Worm (Caenorhabditis elegans) whole organism, L1 larva: ENCODE data around the gene hrg-4.

Experiments
- C04F5.9 ChIP-seq: sonication (generic microtip); optimal IDR thresholded peaks from 2 replicates; lab custom pipeline; 2016; ENCODE audit warnings: missing genetic modification characterization, missing compliant biosample characterization
- C16A3.4 ChIP-seq: fragments of 150-350 bp; optimal IDR thresholded peaks from 2 replicates; lab custom pipeline; 2014; ENCODE audit warnings: missing biosample characterization, missing genetic modification characterization
- F16B12.6 ChIP-seq: fragments of 150-350 bp; optimal IDR thresholded peaks from 2 replicates; lab custom pipeline; 2014; ENCODE audit warnings: missing biosample characterization, missing genetic modification characterization
- aha-1 ChIP-seq: fragments of 150-350 bp; optimal IDR thresholded peaks from 2 replicates; lab custom pipeline; 2014; ENCODE audit warnings: missing biosample characterization, missing genetic modification characterization
- ama-1 ChIP-seq: fragments of 150-350 bp; optimal IDR thresholded peaks from 2 replicates; lab custom pipeline; 2014
- blmp-1 ChIP-seq: fragments of 150-350 bp; optimal IDR thresholded peaks from 2 replicates; lab custom pipeline; 2014; ENCODE audit warnings: missing biosample characterization, missing genetic modification characterization
- ceh-8 ChIP-seq: fragments of 200-800 bp; sonication (Bioruptor generic); optimal IDR thresholded peaks from 2 replicates; lab custom pipeline; 2018; ENCODE audit warnings: mild to moderate bottlenecking, missing genetic modification characterization, moderate library complexity, missing compliant biosample characterization
- ceh-88 ChIP-seq: fragments of 200-800 bp; sonication (Bioruptor generic); IDR thresholded peaks from 2 replicates; pipeline ENCODE4 v1.3.6; 2022; ENCODE audit warnings: missing genetic modification characterization, missing compliant biosample characterization
- ces-1 ChIP-seq: fragments of 150-350 bp; optimal IDR thresholded peaks from 2 replicates; lab custom pipeline; 2014; ENCODE audit warnings: missing biosample characterization, missing genetic modification reagents, missing genetic modification characterization
- dpl-1 ChIP-seq, 3 experiments: fragments of 150-350 bp in 2 of 3; sonication (generic microtip) in 1 of 3; optimal IDR thresholded peaks; 2 replicates each; lab custom pipeline; 2014 to 2017; ENCODE audit warnings: missing biosample characterization in 3 of 3, missing genetic modification characterization in 3 of 3, missing genetic modification reagents in 3 of 3
- efl-3 ChIP-seq: fragments of 200-800 bp; sonication (Bioruptor generic); optimal IDR thresholded peaks from 2 replicates; lab custom pipeline; 2018; ENCODE audit warnings: mild to moderate bottlenecking, missing genetic modification characterization, missing compliant biosample characterization
- egl-13 ChIP-seq: sonication (generic microtip); optimal IDR thresholded peaks from 2 replicates; lab custom pipeline; 2016; ENCODE audit warnings: missing genotype, missing genetic modification reagents, missing genetic modification characterization, missing compliant biosample characterization
- egl-27 ChIP-seq, 2 experiments: fragments of 150-350 bp in 1 of 2; sonication (generic microtip); optimal IDR thresholded peaks; 3 replicates each; lab custom pipeline; 2017 to 2018; ENCODE audit warnings: missing biosample characterization in 2 of 2, missing genetic modification characterization in 2 of 2, missing genetic modification reagents in 2 of 2
- ets-5 ChIP-seq: fragments of 200-800 bp; sonication (Bioruptor generic); IDR thresholded peaks from 2 replicates; pipeline ENCODE4 v1.3.6; 2022; ENCODE audit warnings: missing genetic modification characterization, missing compliant biosample characterization
- fkh-10 ChIP-seq: sonication (generic microtip); optimal IDR thresholded peaks from 2 replicates; lab custom pipeline; 2017; ENCODE audit warnings: missing biosample characterization, missing genetic modification reagents, missing genetic modification characterization
- fkh-4 ChIP-seq: sonication (generic microtip); optimal IDR thresholded peaks from 2 replicates; lab custom pipeline; 2016; ENCODE audit warnings: missing compliant biosample characterization, missing genetic modification characterization, borderline replicate concordance
- hpl-2 ChIP-seq: fragments of 150-350 bp; optimal IDR thresholded peaks from 2 replicates; lab custom pipeline; 2014; ENCODE audit warnings: missing biosample characterization, missing genetic modification reagents, missing genetic modification characterization
- lin-14 ChIP-seq: fragments of 200-800 bp; sonication (Bioruptor generic); optimal IDR thresholded peaks from 2 replicates; lab custom pipeline; 2018; ENCODE audit warnings: mild to moderate bottlenecking, missing genetic modification characterization, moderate library complexity, missing compliant biosample characterization
- lin-35 ChIP-seq, 2 experiments: fragments of 150-350 bp; optimal IDR thresholded peaks; 2 replicates each; lab custom pipeline; 2014; ENCODE audit warnings: missing biosample characterization in 2 of 2, missing genetic modification characterization in 2 of 2, missing genetic modification reagents in 2 of 2
- lin-39 ChIP-seq: fragments of 150-350 bp; optimal IDR thresholded peaks from 2 replicates; lab custom pipeline; 2014; ENCODE audit warnings: missing biosample characterization, missing genetic modification reagents, missing genetic modification characterization
- lsy-2 ChIP-seq, 2 experiments: fragments of 150-350 bp; optimal IDR thresholded peaks; 2 replicates each; lab custom pipeline; 2014; ENCODE audit warnings: missing biosample characterization in 2 of 2, missing genetic modification characterization in 2 of 2
- mab-9 ChIP-seq: fragments of 200-800 bp; sonication (Bioruptor generic); IDR thresholded peaks from 2 replicates; pipeline ENCODE4 v1.3.6; 2022; ENCODE audit warnings: missing genetic modification reagents, missing genetic modification characterization, missing compliant biosample characterization
- mep-1 ChIP-seq: fragments of 150-350 bp; optimal IDR thresholded peaks from 2 replicates; lab custom pipeline; 2014; ENCODE audit warnings: missing biosample characterization, missing genetic modification characterization
- nhr-12 ChIP-seq: sonication (generic microtip); optimal IDR thresholded peaks from 2 replicates; lab custom pipeline; 2017; ENCODE audit warnings: missing biosample characterization, missing genetic modification characterization
- nhr-20 ChIP-seq: sonication (generic microtip); optimal IDR thresholded peaks from 2 replicates; lab custom pipeline; 2016; ENCODE audit warnings: mild to moderate bottlenecking, missing genetic modification characterization, missing compliant biosample characterization
- nhr-28 ChIP-seq: fragments of 150-350 bp; optimal IDR thresholded peaks from 2 replicates; lab custom pipeline; 2014; ENCODE audit warnings: missing biosample characterization, missing genetic modification characterization
- nhr-47 ChIP-seq: sonication (generic microtip); optimal IDR thresholded peaks from 2 replicates; lab custom pipeline; 2016; ENCODE audit warnings: mild to moderate bottlenecking, missing genetic modification characterization, moderate library complexity, missing compliant biosample characterization
- nhr-71 ChIP-seq: sonication (generic microtip); optimal IDR thresholded peaks from 2 replicates; lab custom pipeline; 2016; ENCODE audit warnings: mild to moderate bottlenecking, missing genetic modification characterization, moderate library complexity, missing compliant biosample characterization
- nhr-76 ChIP-seq: sonication (generic microtip); optimal IDR thresholded peaks from 2 replicates; lab custom pipeline; 2017; ENCODE audit warnings: missing biosample characterization, missing genetic modification characterization
- nhr-84 ChIP-seq: sonication (generic microtip); optimal IDR thresholded peaks from 2 replicates; lab custom pipeline; 2017; ENCODE audit warnings: missing biosample characterization, missing genetic modification characterization
- nhr-90 ChIP-seq: sonication (generic microtip); optimal IDR thresholded peaks from 2 replicates; lab custom pipeline; 2016; ENCODE audit warnings: mild to moderate bottlenecking, missing genetic modification characterization, missing compliant biosample characterization; ENCODE audit not compliant: poor library complexity
- pax-3 ChIP-seq: fragments of 200-800 bp; sonication (Bioruptor generic); optimal IDR thresholded peaks from 2 replicates; lab custom pipeline; 2018; ENCODE audit warnings: mild to moderate bottlenecking, missing genetic modification characterization, moderate library complexity, missing compliant biosample characterization
- pqm-1 ChIP-seq: sonication (generic microtip); optimal IDR thresholded peaks from 3 replicates; lab custom pipeline; 2017; ENCODE audit warnings: missing biosample characterization, missing genetic modification characterization
- rnt-1 ChIP-seq: sonication (generic microtip); optimal IDR thresholded peaks from 2 replicates; lab custom pipeline; 2016; ENCODE audit warnings: mild to moderate bottlenecking, missing genetic modification characterization, moderate library complexity, missing compliant biosample characterization
- skn-1 ChIP-seq: fragments of 150-350 bp; optimal IDR thresholded peaks from 2 replicates; lab custom pipeline; 2014; ENCODE audit warnings: missing biosample characterization, missing genetic modification characterization
- snpc-4 ChIP-seq: fragments of 150-350 bp; optimal IDR thresholded peaks from 2 replicates; lab custom pipeline; 2014; ENCODE audit warnings: missing biosample characterization, missing genetic modification characterization
- snu-23 ChIP-seq: sonication (generic microtip); optimal IDR thresholded peaks from 2 replicates; lab custom pipeline; 2016; ENCODE audit warnings: missing genetic modification characterization, missing compliant biosample characterization
- sox-4 ChIP-seq: sonication (generic microtip); optimal IDR thresholded peaks from 2 replicates; lab custom pipeline; 2016; ENCODE audit warnings: missing genetic modification characterization, missing compliant biosample characterization
- sptf-1 ChIP-seq: fragments of 150-350 bp; optimal IDR thresholded peaks from 2 replicates; lab custom pipeline; 2014; ENCODE audit warnings: missing biosample characterization, missing genetic modification characterization
- sup-37 ChIP-seq: fragments of 200-800 bp; sonication (Bioruptor generic); optimal IDR thresholded peaks from 2 replicates; lab custom pipeline; 2018; ENCODE audit warnings: mild to moderate bottlenecking, missing genetic modification characterization, missing compliant biosample characterization
- tbx-2 ChIP-seq: sonication (generic microtip); optimal IDR thresholded peaks from 2 replicates; lab custom pipeline; 2016; ENCODE audit warnings: missing genetic modification characterization, missing compliant biosample characterization
- unc-130 ChIP-seq: fragments of 150-350 bp; optimal IDR thresholded peaks from 2 replicates; lab custom pipeline; 2017; ENCODE audit warnings: missing biosample characterization, missing genetic modification characterization, inconsistent platforms
- unc-62 ChIP-seq: fragments of 150-350 bp; optimal IDR thresholded peaks from 2 replicates; lab custom pipeline; 2014; ENCODE audit warnings: missing biosample characterization, missing genetic modification reagents, missing genetic modification characterization
- unc-98 ChIP-seq: fragments of 200-800 bp; sonication (Bioruptor generic); IDR thresholded peaks from 2 replicates; pipeline ENCODE4 v1.3.6; 2022; ENCODE audit warnings: missing genetic modification characterization, missing compliant biosample characterization
- vab-15 ChIP-seq: sonication (generic microtip); optimal IDR thresholded peaks from 2 replicates; lab custom pipeline; 2017; ENCODE audit warnings: missing genotype, mild to moderate bottlenecking, missing genetic modification characterization, missing compliant biosample characterization
- xbp-1 ChIP-seq: sonication (generic microtip); optimal IDR thresholded peaks from 2 replicates; lab custom pipeline; 2016; ENCODE audit warnings: missing genetic modification characterization, missing compliant biosample characterization
- zip-4 ChIP-seq: fragments of 200-800 bp; sonication (Bioruptor generic); optimal IDR thresholded peaks from 2 replicates; lab custom pipeline; 2018; ENCODE audit warnings: mild to moderate bottlenecking, missing genetic modification characterization, moderate library complexity, missing compliant biosample characterization
- ztf-4 ChIP-seq: fragments of 150-350 bp; optimal IDR thresholded peaks from 2 replicates; lab custom pipeline; 2014; ENCODE audit warnings: missing biosample characterization, missing genetic modification characterization

hrg-4 gene

ce11 chrIV:11021512-11022268, 9.1 kb downstream of the hrg-4 start, which contains the start of gene mogs-1 (continued):
- TF ChIP-seq snu-23 (GFP tag; lab: Kevin White, UChicago) (peak; percentile 38), ets-5 (GFP tag; lab: Robert Waterston, UW) (no peak), zip-4 (GFP tag; lab: Kevin White, UChicago) (no peak), lin-35 (GFP tag; optimal IDR thresholded peaks at IDR 0.05; lab: Kevin White, UChicago) (peak in 1 of 2 experiments; percentile 39), F16B12.6 (tag; lab: Kevin White, UChicago) (no peak), sptf-1 (tag; lab: Kevin White, UChicago) (no peak), nhr-76 (tag; lab: Kevin White, UChicago) (no peak), ama-1 (lab: Kevin White, UChicago) (no peak), nhr-84 (tag; lab: Kevin White, UChicago) (no peak), fkh-4 (tag; lab: Kevin White, UChicago) (no peak), ztf-4 (peak; percentile 60), nhr-71 (tag; lab: Kevin White, UChicago) (peak; percentile 51), lin-14 (peak; percentile 65), pqm-1 (tag; lab: Kevin White, UChicago) (no peak), ceh-88 (GFP tag; lab: Robert Waterston, UW) (no peak), ceh-8 (GFP tag; lab: Kevin White, UChicago) (no peak), rnt-1 (tag; lab: Kevin White, UChicago) (no peak), unc-130 (tag; lab: Kevin White, UChicago) (peak; percentile 1), ces-1 (GFP tag; lab: Kevin White, UChicago) (no peak), unc-62 (GFP tag; lab: Kevin White, UChicago) (no peak), dpl-1 (GFP tag; optimal IDR thresholded peaks at IDR 0.05; lab: Kevin White, UChicago) (no peak), tbx-2 (tag; lab: Kevin White, UChicago) (peak; percentile 11), aha-1 (tag; lab: Kevin White, UChicago) (no peak), xbp-1 (tag; lab: Kevin White, UChicago) (no peak), efl-3 (GFP tag; lab: Kevin White, UChicago) (no peak), mab-9 (no peak), C04F5.9 (tag; lab: Kevin White, UChicago) (no peak), sup-37 (no peak), hpl-2 (GFP tag; lab: Kevin White, UChicago) (no peak), sox-4 (tag; lab: Kevin White, UChicago) (no peak), mep-1 (peak; percentile 50), egl-27 (tag; optimal IDR thresholded peaks at IDR 0.05; lab: Kevin White, UChicago) (no peak), C16A3.4 (tag; lab: Kevin White, UChicago) (no peak), skn-1 (no peak)

ce11 chrIV:11019962-11020550, 10.7 kb downstream of the hrg-4 start, which contains the start of gene F13H10.8:
Gene F13H10.8 (plus strand): TSS chrIV:11020517.
- no peak for TF ChIP-seq pax-3
- TF ChIP-seq vab-15 (tag; lab: Kevin White, UChicago) = no peak
- TF ChIP-seq lin-39 (tag; lab: Kevin White, UChicago) = no peak
- no peak for TF ChIP-seq ces-1 (GFP tag; lab: Kevin White, UChicago)
- no peak for TF ChIP-seq fkh-10
- peak; percentile 10 for TF ChIP-seq C16A3.4 (tag; lab: Kevin White, UChicago)
- no peak for TF ChIP-seq zip-4 (GFP tag; lab: Kevin White, UChicago)
- TF ChIP-seq ceh-88 (GFP tag; lab: Robert Waterston, UW) = no peak
- TF ChIP-seq nhr-20 = peak; percentile 54
- TF ChIP-seq egl-13 (tag; lab: Kevin White, UChicago) = no peak
- TF ChIP-seq unc-98 (GFP tag; lab: Robert Waterston, UW) = no peak
- peak; percentile 41 for TF ChIP-seq blmp-1 (tag; lab: Kevin White, UChicago)
- peak; percentile 24 for TF ChIP-seq snpc-4 (tag; lab: Kevin White, UChicago)
- no peak for TF ChIP-seq nhr-90
- TF ChIP-seq tbx-2 (tag; lab: Kevin White, UChicago) = peak; percentile 60
- peak; percentile 24 for TF ChIP-seq nhr-47 (tag; lab: Kevin White, UChicago)
- TF ChIP-seq snu-23 (GFP tag; lab: Kevin White, UChicago) = peak; percentile 31
- no peak for TF ChIP-seq efl-3 (GFP tag; lab: Kevin White, UChicago)
- peak; percentile 36 to 38 for TF ChIP-seq lin-35 (GFP tag; optimal IDR thresholded peaks at IDR 0.05; lab: Kevin White, UChicago)
- no peak for TF ChIP-seq C04F5.9 (tag; lab: Kevin White, UChicago)
- peak; percentile 65 for TF ChIP-seq mep-1
- peak; percentile 9 to 50 for TF ChIP-seq lsy-2 (tag; optimal IDR thresholded peaks at IDR 0.05; lab: Kevin White, UChicago)
- TF ChIP-seq skn-1 = no peak
- TF ChIP-seq aha-1 (tag; lab: Kevin White, UChicago) = no peak
- TF ChIP-seq nhr-12 (tag; lab: Kevin White, UChicago) = no peak
- TF ChIP-seq dpl-1 (GFP tag; optimal IDR thresholded peaks at IDR 0.05; lab: Kevin White, UChicago) = peak; percentile 19 to 48 (median 20)
- TF ChIP-seq hpl-2 (GFP tag; lab: Kevin White, UChicago) = no peak
- no peak for TF ChIP-seq nhr-28 (tag; lab: Kevin White, UChicago)
